Worm (Caenorhabditis elegans): Measurements from ENCODE around the gene gadr-2.
A peak's percentile ranks its signal among the peaks of the same experiment; 100 is the strongest.

The gadr-2 gene

DNA sequence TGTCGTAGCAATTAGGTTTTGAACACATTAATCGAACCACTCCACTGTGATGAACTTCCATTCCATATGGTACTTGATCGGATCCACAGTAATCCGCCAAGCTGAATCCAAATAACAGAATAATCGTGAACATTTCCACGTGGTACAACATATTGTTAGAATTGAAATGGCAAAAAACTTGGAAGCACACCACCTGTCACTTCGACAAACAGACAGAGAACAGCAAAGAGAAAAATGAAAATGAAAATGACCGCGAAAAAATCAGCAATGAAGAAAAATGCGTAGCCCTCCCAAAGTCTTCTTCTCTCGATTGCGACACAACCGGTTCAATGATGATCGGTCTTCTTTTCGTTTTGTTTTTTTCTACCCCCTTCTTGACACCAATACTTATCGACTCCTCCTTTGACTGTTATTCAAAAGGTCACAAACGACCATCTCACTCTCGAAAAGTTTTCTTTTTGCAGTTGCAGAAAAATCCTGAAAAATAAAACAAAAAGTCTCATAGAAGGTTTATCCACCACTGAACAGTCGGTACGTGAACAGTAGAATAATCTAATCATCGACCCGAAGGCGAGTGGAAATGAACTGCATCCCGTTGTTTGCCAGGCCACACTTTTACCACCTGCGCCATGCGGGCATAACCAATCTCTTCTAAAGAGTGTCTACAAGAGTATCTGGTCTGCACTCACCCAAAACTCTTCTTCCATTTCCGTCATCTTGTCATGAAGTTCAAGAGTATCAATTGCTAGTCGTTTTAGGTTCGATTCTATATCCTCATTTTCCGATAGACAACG is 7.6 kb downstream of the gadr-2 start, which contains the start of gene wrt-3:
wrt-3 (minus strand) TSS at position 322 of the 794 bp plus-strand sequence.
- TF ChIP-seq hmg-4 (GFP tag; optimal IDR thresholded peaks at IDR 0.05) (no peak), hmbx-1 (tag; optimal IDR thresholded peaks at IDR 0.05) (peak; percentile 81), ceh-36 (tag; optimal IDR thresholded peaks at IDR 0.05) (peak; percentile 95), flt-1 (GFP tag; IDR thresholded peaks at IDR 0.05) (peak; percentile 95), F13C5.2 (tag; optimal IDR thresholded peaks at IDR 0.05) (peak; percentile 91), scrt-1 (GFP tag; IDR thresholded peaks at IDR 0.05) (peak; percentile 99), aly-1 (tag; optimal IDR thresholded peaks at IDR 0.05) (peak; percentile 95), tra-4 (tag; optimal IDR thresholded peaks at IDR 0.05) (peak; percentile 87), tbx-37 (GFP tag; conservative IDR thresholded peaks at IDR 0.05) (peak; percentile 94), ets-7 (tag; optimal IDR thresholded peaks at IDR 0.05) (peak; percentile 86), sea-1 (GFP tag; conservative IDR thresholded peaks at IDR 0.05) (no peak; the same call in 1 of the 2 replicates), tbx-11 (GFP tag; IDR thresholded peaks at IDR 0.05) (peak; percentile 98), B0310.2 (tag; optimal IDR thresholded peaks at IDR 0.05) (peak; percentile 92), ceh-13 (GFP tag; optimal IDR thresholded peaks at IDR 0.05) (peak; percentile 93), pes-1 (GFP tag; IDR thresholded peaks at IDR 0.05) (peak; percentile 98), hnd-1 (tag; optimal IDR thresholded peaks at IDR 0.05) (peak; percentile 87), ama-1 (optimal IDR thresholded peaks at IDR 0.05) (no peak)

DNA sequence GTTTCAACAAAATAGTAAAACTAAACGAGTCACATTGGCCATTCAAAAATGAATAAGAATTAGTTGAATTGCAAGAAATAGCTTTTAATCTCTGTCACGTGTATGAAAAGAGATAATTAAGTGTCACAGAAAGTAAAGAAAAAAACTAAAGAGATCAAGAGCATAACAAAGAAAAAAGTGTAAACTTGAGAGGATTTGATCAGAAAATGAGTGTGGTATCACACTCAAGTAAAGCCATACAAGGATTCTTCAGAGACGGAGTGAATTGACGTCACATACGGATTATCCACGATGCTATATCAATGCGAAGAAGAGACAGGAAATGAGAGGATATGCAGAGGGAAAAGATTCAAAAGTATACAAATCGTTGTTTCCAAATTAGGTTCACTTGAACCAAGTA is 15.6 kb downstream of the gadr-2 start:
- TF ChIP-seq flt-1 (GFP tag; IDR thresholded peaks at IDR 0.05), result no peak
- TF ChIP-seq tbx-11 (GFP tag; IDR thresholded peaks at IDR 0.05), result no peak
- TF ChIP-seq hmbx-1 (tag; optimal IDR thresholded peaks at IDR 0.05), result no peak
- no peak for TF ChIP-seq ama-1 (optimal IDR thresholded peaks at IDR 0.05)
- TF ChIP-seq ets-7 (tag; optimal IDR thresholded peaks at IDR 0.05), result no peak
- TF ChIP-seq B0310.2 (tag; optimal IDR thresholded peaks at IDR 0.05), result no peak
- TF ChIP-seq ceh-36 (tag; optimal IDR thresholded peaks at IDR 0.05), result no peak
- no peak for TF ChIP-seq hnd-1 (tag; optimal IDR thresholded peaks at IDR 0.05)
- TF ChIP-seq ceh-13 (GFP tag; optimal IDR thresholded peaks at IDR 0.05), result no peak
- no peak for TF ChIP-seq hmg-4 (GFP tag; optimal IDR thresholded peaks at IDR 0.05)
- TF ChIP-seq pes-1 (GFP tag; IDR thresholded peaks at IDR 0.05), result no peak
- no peak for TF ChIP-seq tbx-37 (GFP tag; conservative IDR thresholded peaks at IDR 0.05)
- no peak for TF ChIP-seq aly-1 (tag; optimal IDR thresholded peaks at IDR 0.05)
- TF ChIP-seq tra-4 (tag; optimal IDR thresholded peaks at IDR 0.05), result no peak
- TF ChIP-seq sea-1 (GFP tag; conservative IDR thresholded peaks at IDR 0.05), result no peak

DNA sequence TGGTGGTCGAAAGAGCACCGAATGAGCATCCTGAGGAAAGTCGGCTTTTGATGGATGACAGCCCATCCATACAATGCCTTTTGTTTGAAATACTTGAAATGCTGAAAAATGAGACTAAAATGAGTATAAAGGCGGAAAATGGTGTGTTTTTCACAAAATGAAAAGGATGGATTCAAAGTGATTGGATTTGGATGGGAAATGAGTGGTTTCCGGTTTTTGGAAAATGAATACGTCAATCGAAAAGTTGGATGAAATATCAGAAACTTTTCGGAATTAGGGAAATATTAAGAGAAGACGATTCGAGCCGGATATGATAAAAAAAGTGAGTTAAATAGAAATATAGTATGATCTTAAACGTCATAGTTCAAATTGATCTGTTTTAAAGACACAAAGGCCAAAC is 17.5 kb downstream of the gadr-2 start, which contains the start of gene F38E11.6:
F38E11.6 (minus strand) TSS at position 101 of the 400 bp plus-strand sequence.
- TF ChIP-seq pes-1 (GFP tag; IDR thresholded peaks at IDR 0.05) (no peak), ama-1 (optimal IDR thresholded peaks at IDR 0.05) (no peak), flt-1 (GFP tag; IDR thresholded peaks at IDR 0.05) (no peak), tbx-11 (GFP tag; IDR thresholded peaks at IDR 0.05) (no peak), ets-7 (tag; optimal IDR thresholded peaks at IDR 0.05) (no peak), B0310.2 (tag; optimal IDR thresholded peaks at IDR 0.05) (no peak), tbx-37 (GFP tag; conservative IDR thresholded peaks at IDR 0.05) (no peak), scrt-1 (GFP tag; IDR thresholded peaks at IDR 0.05) (no peak), hmg-4 (GFP tag; optimal IDR thresholded peaks at IDR 0.05) (no peak), sea-1 (GFP tag; conservative IDR thresholded peaks at IDR 0.05) (no peak), hmbx-1 (tag; optimal IDR thresholded peaks at IDR 0.05) (no peak), aly-1 (tag; optimal IDR thresholded peaks at IDR 0.05) (no peak)

DNA sequence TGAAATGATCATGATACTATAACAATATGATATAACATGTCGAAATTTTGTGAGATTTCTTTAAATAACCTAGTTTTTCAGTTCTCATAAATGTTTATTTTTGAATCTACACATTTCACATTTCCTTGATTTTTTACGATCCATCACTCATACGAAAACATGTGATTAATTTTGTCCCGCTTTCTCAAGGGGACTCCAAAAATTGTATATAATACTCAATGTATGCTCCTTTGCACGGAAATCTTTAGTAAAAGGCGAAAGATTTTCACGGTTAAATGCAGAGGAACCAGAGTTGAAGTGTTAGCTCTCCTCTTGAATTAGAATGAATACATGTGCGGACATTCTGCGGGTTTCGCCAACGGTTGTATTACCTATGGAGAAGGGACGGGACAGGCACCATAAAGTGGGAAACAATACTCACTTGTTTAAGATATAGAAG is 20.6 kb downstream of the gadr-2 start:
- TF ChIP-seq hmbx-1 (tag; optimal IDR thresholded peaks at IDR 0.05) (no peak), pes-1 (GFP tag; IDR thresholded peaks at IDR 0.05) (no peak)

DNA sequence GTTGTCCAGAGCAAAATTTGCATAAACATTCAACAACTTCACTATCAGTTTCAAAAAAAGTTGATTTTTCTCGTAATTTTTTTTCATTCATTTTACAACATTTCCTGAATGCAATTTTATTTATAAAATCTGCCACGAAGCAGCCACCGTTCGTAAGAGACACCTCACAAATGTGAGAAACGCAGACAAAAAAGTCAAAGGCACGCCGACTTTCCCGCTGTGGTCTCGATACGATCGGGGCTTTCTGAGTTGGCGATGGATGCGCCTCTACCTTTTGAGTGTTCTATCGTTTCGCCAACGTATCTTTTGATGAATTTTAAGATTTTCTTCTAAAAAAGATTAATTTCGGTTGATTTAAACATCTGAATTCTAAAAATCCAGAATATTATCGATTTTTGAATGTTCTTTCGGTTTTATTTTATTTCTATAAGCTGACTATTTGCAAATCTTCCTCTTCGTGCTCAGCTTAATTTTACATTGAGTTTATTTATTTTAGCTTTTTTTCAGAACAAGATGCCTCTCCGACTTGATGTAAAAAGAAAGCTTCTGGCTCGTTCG is 25.6 kb downstream of the gadr-2 start, which contains the start of gene copb-2:
copb-2 (plus strand) TSS at position 508 of the 558 bp plus-strand sequence.
- TF ChIP-seq scrt-1 (GFP tag; IDR thresholded peaks at IDR 0.05) (no peak), tbx-37 (GFP tag; conservative IDR thresholded peaks at IDR 0.05) (no peak), ama-1 (optimal IDR thresholded peaks at IDR 0.05) (no peak), ets-7 (tag; optimal IDR thresholded peaks at IDR 0.05) (no peak), tbx-11 (GFP tag; IDR thresholded peaks at IDR 0.05) (no peak), aly-1 (tag; optimal IDR thresholded peaks at IDR 0.05) (no peak)

DNA sequence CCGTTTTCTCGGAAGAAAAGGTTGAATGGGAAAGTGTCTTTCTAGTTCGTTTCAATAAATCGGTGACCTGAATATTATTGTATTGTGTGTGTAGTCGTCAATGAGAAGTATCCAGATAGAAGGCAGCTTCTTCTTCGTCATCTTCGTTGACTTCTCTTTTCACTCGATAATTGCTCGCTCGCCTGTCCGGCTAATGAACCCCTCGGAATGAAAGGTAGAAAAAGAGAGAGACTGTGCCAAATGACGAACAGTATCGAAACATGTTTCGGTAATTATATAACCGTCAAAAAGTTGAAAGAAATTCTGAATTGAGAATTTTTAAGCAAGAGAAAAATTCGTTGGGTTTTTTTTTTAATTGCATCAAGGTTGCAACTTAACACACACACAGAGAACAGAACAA is 27.5 kb downstream of the gadr-2 start, which contains the start of gene cutl-17:
cutl-17 (minus strand) TSS at position 101 of the 400 bp plus-strand sequence.
- no peak for TF ChIP-seq tbx-37 (GFP tag; conservative IDR thresholded peaks at IDR 0.05)
- no peak for TF ChIP-seq hmbx-1 (tag; optimal IDR thresholded peaks at IDR 0.05)
- no peak for TF ChIP-seq F13C5.2 (tag; optimal IDR thresholded peaks at IDR 0.05)
- no peak for TF ChIP-seq ceh-36 (tag; optimal IDR thresholded peaks at IDR 0.05)
- no peak for TF ChIP-seq hmg-4 (GFP tag; optimal IDR thresholded peaks at IDR 0.05)

DNA sequence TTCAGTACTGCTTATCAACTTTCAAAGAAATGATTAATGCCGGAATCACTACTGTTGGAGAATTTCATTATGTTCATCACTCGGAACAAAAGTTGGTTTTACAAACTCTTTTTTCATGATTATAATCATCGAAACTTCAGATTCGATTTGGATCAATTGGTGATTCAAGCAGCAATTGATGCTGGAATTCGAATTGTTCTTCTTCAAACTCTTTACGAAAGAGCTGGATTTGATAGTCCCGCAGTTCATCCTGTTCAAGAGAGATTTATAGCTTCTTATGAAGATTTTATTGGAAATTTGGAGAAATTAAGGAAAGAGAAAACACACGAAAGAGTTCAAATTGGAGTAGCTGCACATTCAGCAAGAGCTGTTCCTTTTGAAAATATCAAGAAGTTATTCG is 33.1 kb downstream of the gadr-2 start:
- TF ChIP-seq flt-1 (GFP tag; IDR thresholded peaks at IDR 0.05) (no peak), hmbx-1 (tag; optimal IDR thresholded peaks at IDR 0.05) (no peak), ceh-13 (GFP tag; optimal IDR thresholded peaks at IDR 0.05) (no peak), tbx-11 (GFP tag; IDR thresholded peaks at IDR 0.05) (no peak), tra-4 (tag; optimal IDR thresholded peaks at IDR 0.05) (no peak), B0310.2 (tag; optimal IDR thresholded peaks at IDR 0.05) (no peak), tbx-37 (GFP tag; conservative IDR thresholded peaks at IDR 0.05) (no peak), hnd-1 (tag; optimal IDR thresholded peaks at IDR 0.05) (no peak), ceh-36 (tag; optimal IDR thresholded peaks at IDR 0.05) (no peak), hmg-4 (GFP tag; optimal IDR thresholded peaks at IDR 0.05) (no peak), F13C5.2 (tag; optimal IDR thresholded peaks at IDR 0.05) (no peak), sea-1 (GFP tag; conservative IDR thresholded peaks at IDR 0.05) (no peak), aly-1 (tag; optimal IDR thresholded peaks at IDR 0.05) (no peak), ama-1 (optimal IDR thresholded peaks at IDR 0.05) (no peak)

Measured in whole organism, early embryonic.